Fruit fly (Drosophila melanogaster) whole organism, embryonic: ENCODE results near the gene DnaJ-1.

Experiments used
- CG10979 ChIP-seq: fragments of 200-800 bp; sonication (Bioruptor generic); optimal IDR thresholded peaks from 2 replicates; lab custom pipeline; 2018; ENCODE audit warnings: missing biosample characterization, mild to moderate bottlenecking, missing genetic modification characterization, moderate library complexity
- CG17612 ChIP-seq: fragments of 200-800 bp; sonication (Bioruptor generic); IDR thresholded peaks from 2 replicates; pipeline ENCODE4 v1.3.6; 2022; ENCODE audit warnings: missing biosample characterization, missing genetic modification characterization
- CG17912 ChIP-seq: fragments of 200-800 bp; sonication (Bioruptor generic); optimal IDR thresholded peaks from 2 replicates; lab custom pipeline; 2018; ENCODE audit warnings: missing biosample characterization, mild to moderate bottlenecking, missing genetic modification characterization
- CG7556 ChIP-seq: fragments of 200-800 bp; sonication (Bioruptor generic); optimal IDR thresholded peaks from 2 replicates; lab custom pipeline; 2017; ENCODE audit warnings: missing biosample characterization, mild to moderate bottlenecking, missing genetic modification characterization
- Hmx ChIP-seq: fragments of 200-800 bp; sonication (Bioruptor generic); optimal IDR thresholded peaks from 2 replicates; lab custom pipeline; 2016; ENCODE audit warnings: missing biosample characterization, missing genetic modification characterization
- Jarid2 ChIP-seq: fragments of 200-800 bp; sonication (Bioruptor generic); optimal IDR thresholded peaks from 3 replicates; lab custom pipeline; 2017; ENCODE audit warnings: mild to moderate bottlenecking, missing biosample characterization, missing genetic modification reagents, missing genetic modification characterization
- Max ChIP-seq: fragments of 200-800 bp; sonication (Bioruptor generic); optimal IDR thresholded peaks from 2 replicates; lab custom pipeline; 2016; ENCODE audit warnings: missing biosample characterization, mild to moderate bottlenecking, missing genetic modification characterization
- Opbp ChIP-seq: fragments of 200-800 bp; sonication (Bioruptor generic); IDR thresholded peaks from 3 replicates; pipeline ENCODE4 v1.3.6; 2022; ENCODE audit warnings: missing biosample characterization, missing genetic modification characterization; ENCODE audit not compliant: partially characterized antibody
- br ChIP-seq: fragments of >200 bp; optimal IDR thresholded peaks from 2 replicates; lab custom pipeline; 2017
- chinmo ChIP-seq: fragments of 200-800 bp; sonication (Bioruptor generic); IDR thresholded peaks from 4 replicates; pipeline ENCODE4 v1.3.6; 2022; ENCODE audit warnings: missing biosample characterization, missing genetic modification characterization; ENCODE audit not compliant: partially characterized antibody
- en ChIP-seq: fragments of 200-800 bp; sonication (Bioruptor generic); optimal IDR thresholded peaks from 2 replicates; lab custom pipeline; 2016; ENCODE audit warnings: missing biosample characterization, missing genetic modification characterization
- fd64A ChIP-seq: fragments of 200-800 bp; sonication (Bioruptor generic); optimal IDR thresholded peaks from 3 replicates; lab custom pipeline; 2018; ENCODE audit warnings: missing biosample characterization, mild to moderate bottlenecking, missing genetic modification characterization
- pho ChIP-seq: fragments of 200-800 bp; sonication (Bioruptor generic); optimal IDR thresholded peaks from 2 replicates; lab custom pipeline; 2016; ENCODE audit warnings: missing biosample characterization, missing genetic modification characterization
- psq ChIP-seq: fragments of 200-800 bp; sonication (Bioruptor generic); optimal IDR thresholded peaks from 2 replicates; lab custom pipeline; 2017; ENCODE audit warnings: missing biosample characterization, missing genetic modification characterization

dm6 chr3L:5788823-5789222 lies 36.8 kb upstream of the DnaJ-1 start:
- TF ChIP-seq Opbp (GFP tag; lab: Robert Waterston, UW) (no peak), chinmo (GFP tag; lab: Robert Waterston, UW) (0 out of 4 replicates have a peak, but pooled peaks have one; percentile 8), Hmx (GFP tag; lab: Kevin White, UChicago) (no peak), CG17912 (GFP tag; lab: Kevin White, UChicago) (no peak), pho (GFP tag; lab: Kevin White, UChicago) (no peak), psq (GFP tag; lab: Kevin White, UChicago) (no peak), fd64A (no peak), CG10979 (tag; lab: Kevin White, UChicago) (no peak), Jarid2 (GFP tag; lab: Kevin White, UChicago) (no peak), CG17612 (GFP tag; lab: Robert Waterston, UW) (no peak), Max (GFP tag; lab: Kevin White, UChicago) (no peak), br (no peak), CG7556 (GFP tag; lab: Kevin White, UChicago) (no peak), en (GFP tag; lab: Kevin White, UChicago) (no peak)
